Worm (Caenorhabditis elegans): ENCODE measurements around the gene fig-1.
A peak's percentile ranks its signal among the peaks of the same experiment; 100 is the strongest.

- TF ChIP-seq snpc-4 (tag; optimal IDR thresholded peaks at IDR 0.05): no peak
- TF ChIP-seq ceh-82 (tag; optimal IDR thresholded peaks at IDR 0.05): no peak
- TF ChIP-seq dpl-1 (GFP tag; optimal IDR thresholded peaks at IDR 0.05): no peak
- TF ChIP-seq nhr-10 (tag; optimal IDR thresholded peaks at IDR 0.05): peak; percentile 3
- TF ChIP-seq mdl-1 (tag; optimal IDR thresholded peaks at IDR 0.05): no peak
- TF ChIP-seq ZK546.5 (tag; optimal IDR thresholded peaks at IDR 0.05): no peak
- peak; percentile 89 for TF ChIP-seq pqm-1 (tag; optimal IDR thresholded peaks at IDR 0.05)
- no peak for TF ChIP-seq lsy-2 (tag; optimal IDR thresholded peaks at IDR 0.05)
- no peak for TF ChIP-seq pha-4 (GFP tag; IDR thresholded peaks at IDR 0.05)
- no peak for TF ChIP-seq pha-4 (tag; optimal IDR thresholded peaks at IDR 0.05)
- no peak for TF ChIP-seq lin-1 (GFP tag; IDR thresholded peaks at IDR 0.05)
- TF ChIP-seq nhr-28 (tag; optimal IDR thresholded peaks at IDR 0.05): peak; percentile 84
Measured at ce11 chrV:10936681-10937080, 44.3 kb downstream of the fig-1 start, which contains the start of gene F17C11.12.

Data from whole organism, L4 larva.